Fruit fly (Drosophila melanogaster) whole organism, embryonic: ENCODE data around the gene CG1640.

Experiments
- CG10431 ChIP-seq: fragments of 200-800 bp; sonication (Bioruptor generic); optimal IDR thresholded peaks from 3 replicates; lab custom pipeline; 2018; ENCODE audit warnings: missing biosample characterization, mild to moderate bottlenecking, missing genetic modification characterization
- CG11695 ChIP-seq: fragments of 200-800 bp; sonication (Bioruptor generic); IDR thresholded peaks from 3 replicates; pipeline ENCODE4 v1.3.6; 2022; ENCODE audit warnings: missing biosample characterization, missing genetic modification characterization
- CG12104 ChIP-seq: fragments of 200-800 bp; sonication (Bioruptor generic); optimal IDR thresholded peaks from 3 replicates; lab custom pipeline; 2016; ENCODE audit warnings: missing biosample characterization, missing genetic modification characterization
- CG12391 ChIP-seq: fragments of 200-800 bp; sonication (Bioruptor generic); optimal IDR thresholded peaks from 3 replicates; lab custom pipeline; 2018; ENCODE audit warnings: missing biosample characterization, mild to moderate bottlenecking, missing genetic modification characterization, moderate library complexity
- CG12744 ChIP-seq: fragments of 200-800 bp; sonication (Bioruptor generic); optimal IDR thresholded peaks from 2 replicates; lab custom pipeline; 2016; ENCODE audit warnings: missing biosample characterization, missing genetic modification characterization
- CG13775 ChIP-seq: fragments of 200-800 bp; sonication (Bioruptor generic); optimal IDR thresholded peaks from 3 replicates; lab custom pipeline; 2017; ENCODE audit warnings: missing biosample characterization, mild to moderate bottlenecking, missing genetic modification characterization
- CG14710 ChIP-seq: fragments of 200-800 bp; sonication (Bioruptor generic); optimal IDR thresholded peaks from 3 replicates; lab custom pipeline; 2019; ENCODE audit warnings: missing biosample characterization, mild to moderate bottlenecking, missing genetic modification characterization, moderate library complexity
- CG14965 ChIP-seq: fragments of 200-800 bp; sonication (Bioruptor generic); optimal IDR thresholded peaks from 2 replicates; lab custom pipeline; 2016; ENCODE audit warnings: missing biosample characterization, missing genetic modification characterization, borderline replicate concordance
- CG15479 ChIP-seq: fragments of 200-800 bp; sonication (Bioruptor generic); optimal IDR thresholded peaks from 3 replicates; lab custom pipeline; 2019; ENCODE audit warnings: missing biosample characterization, mild to moderate bottlenecking, missing genetic modification characterization, moderate library complexity
- CG17912 ChIP-seq: fragments of 200-800 bp; sonication (Bioruptor generic); optimal IDR thresholded peaks from 2 replicates; lab custom pipeline; 2018; ENCODE audit warnings: missing biosample characterization, mild to moderate bottlenecking, missing genetic modification characterization
- CG2116 ChIP-seq: fragments of 200-800 bp; sonication (Bioruptor generic); optimal IDR thresholded peaks from 3 replicates; lab custom pipeline; 2018; ENCODE audit warnings: missing biosample characterization, mild to moderate bottlenecking, missing genetic modification characterization
- CG2120 ChIP-seq: fragments of 200-800 bp; sonication (Bioruptor generic); optimal IDR thresholded peaks from 3 replicates; lab custom pipeline; 2016; ENCODE audit warnings: missing biosample characterization, missing genetic modification characterization
- CG34224 ChIP-seq: fragments of 200-800 bp; sonication (Bioruptor generic); IDR thresholded peaks from 3 replicates; pipeline ENCODE4 v1.3.6; 2022; ENCODE audit warnings: missing biosample characterization, missing genetic modification characterization; ENCODE audit not compliant: partially characterized antibody
- CG42726 ChIP-seq: fragments of 200-800 bp; sonication (Bioruptor generic); IDR thresholded peaks from 2 replicates; pipeline ENCODE4 v1.3.6; 2022; ENCODE audit warnings: missing biosample characterization, missing genetic modification characterization; ENCODE audit not compliant: partially characterized antibody
- CG6813 ChIP-seq: fragments of 200-800 bp; sonication (Bioruptor generic); optimal IDR thresholded peaks from 2 replicates; lab custom pipeline; 2017; ENCODE audit warnings: missing biosample characterization, missing genetic modification characterization, mild to moderate bottlenecking, moderate library complexity, missing genetic modification reagents
- CG7372 ChIP-seq: fragments of 200-800 bp; sonication (Bioruptor generic); IDR thresholded peaks from 2 replicates; pipeline ENCODE4 v1.3.6; 2022; ENCODE audit warnings: missing biosample characterization, missing genetic modification characterization
- CG8924 ChIP-seq: fragments of 200-800 bp; optimal IDR thresholded peaks from 3 replicates; lab custom pipeline; 2019; ENCODE audit warnings: missing biosample characterization, mild to moderate bottlenecking, missing genetic modification characterization, moderate library complexity
- Chrac-16 ChIP-seq: fragments of 200-800 bp; sonication (Bioruptor generic); optimal IDR thresholded peaks from 3 replicates; lab custom pipeline; 2016; ENCODE audit warnings: missing biosample characterization, missing genetic modification characterization
- CkIIα-i1 ChIP-seq: fragments of 200-800 bp; sonication (Bioruptor generic); IDR thresholded peaks from 2 replicates; pipeline ENCODE4 v1.3.6; 2022; ENCODE audit warnings: missing biosample characterization, missing genetic modification characterization
- D19B ChIP-seq: fragments of 200-800 bp; sonication (Bioruptor generic); optimal IDR thresholded peaks from 2 replicates; lab custom pipeline; 2017; ENCODE audit warnings: missing biosample characterization, mild to moderate bottlenecking, missing genetic modification characterization
- Dp ChIP-seq: fragments of 200-800 bp; sonication (Bioruptor generic); optimal IDR thresholded peaks from 2 replicates; lab custom pipeline; 2018; ENCODE audit warnings: missing biosample characterization, mild to moderate bottlenecking, missing genetic modification characterization, moderate library complexity
- Dref ChIP-seq: fragments of 200-800 bp; sonication (Bioruptor generic); IDR thresholded peaks from 2 replicates; pipeline ENCODE4 v1.3.6; 2022; ENCODE audit warnings: missing biosample characterization, missing genetic modification characterization
- Hey ChIP-seq: fragments of 200-800 bp; sonication (Bioruptor generic); optimal IDR thresholded peaks from 3 replicates; lab custom pipeline; 2018; ENCODE audit warnings: missing biosample characterization, mild to moderate bottlenecking, missing genetic modification characterization
- Hr78 ChIP-seq, 2 experiments: fragments of 200-800 bp in 1 of 2; fragments of >200 bp in 1 of 2; sonication (Bioruptor generic) in 1 of 2; optimal IDR thresholded peaks; 2 replicates each; lab custom pipeline; 2017 to 2019; ENCODE audit warnings: missing biosample characterization in 2 of 2, missing genetic modification characterization in 2 of 2, mild to moderate bottlenecking in 1 of 2, moderate library complexity in 1 of 2
- Nf-YB ChIP-seq: fragments of 200-800 bp; sonication (Bioruptor generic); optimal IDR thresholded peaks from 3 replicates; lab custom pipeline; 2019; ENCODE audit warnings: missing biosample characterization, mild to moderate bottlenecking, missing genetic modification characterization, moderate library complexity
- Trl ChIP-seq, 3 experiments: fragments of >200 bp in 2 of 3; fragments of 200-800 bp in 1 of 3; sonication (Bioruptor generic) in 1 of 3; optimal IDR thresholded peaks; 2 replicates in 1 of 3; 3 replicates in 2 of 3; lab custom pipeline; 2016 to 2017; ENCODE audit warnings: missing biosample characterization in 1 of 3, missing genetic modification characterization in 1 of 3
- Xrp1 ChIP-seq: fragments of 200-800 bp; sonication (Bioruptor generic); IDR thresholded peaks from 2 replicates; pipeline ENCODE4 v1.3.6; 2022; ENCODE audit warnings: missing biosample characterization, missing genetic modification characterization
- YL-1 ChIP-seq: fragments of 200-800 bp; sonication (Bioruptor generic); optimal IDR thresholded peaks from 3 replicates; lab custom pipeline; 2017; ENCODE audit warnings: missing biosample characterization, mild to moderate bottlenecking, missing genetic modification characterization
- amos ChIP-seq: fragments of 200-800 bp; sonication (Bioruptor generic); IDR thresholded peaks from 2 replicates; pipeline ENCODE4 v1.3.6; 2022; ENCODE audit warnings: missing biosample characterization, missing genetic modification characterization; ENCODE audit not compliant: partially characterized antibody
- ato ChIP-seq: fragments of 200-800 bp; sonication (Bioruptor generic); IDR thresholded peaks from 2 replicates; pipeline ENCODE4 v1.3.6; 2022; ENCODE audit warnings: missing biosample characterization, missing genetic modification characterization; ENCODE audit not compliant: partially characterized antibody
- chif ChIP-seq, 2 experiments: fragments of 200-800 bp; sonication (Bioruptor generic); optimal IDR thresholded peaks; 3 replicates each; lab custom pipeline; 2016; ENCODE audit warnings: missing biosample characterization in 2 of 2, missing genetic modification characterization in 2 of 2
- dan ChIP-seq: fragments of 200-800 bp; sonication (Bioruptor generic); IDR thresholded peaks from 2 replicates; pipeline ENCODE4 v1.3.6; 2022; ENCODE audit warnings: missing biosample characterization, missing genetic modification characterization
- dm ChIP-seq: fragments of 200-800 bp; sonication (Bioruptor generic); optimal IDR thresholded peaks from 3 replicates; lab custom pipeline; 2016; ENCODE audit warnings: missing biosample characterization, missing genetic modification characterization
- en ChIP-seq: fragments of 200-800 bp; sonication (Bioruptor generic); optimal IDR thresholded peaks from 2 replicates; lab custom pipeline; 2016; ENCODE audit warnings: missing biosample characterization, missing genetic modification characterization
- gce ChIP-seq: fragments of 200-800 bp; sonication (Bioruptor generic); IDR thresholded peaks from 3 replicates; pipeline ENCODE4 v1.3.6; 2022; ENCODE audit warnings: missing biosample characterization, missing genetic modification characterization
- insv ChIP-seq, 2 experiments: fragments of 200-800 bp; sonication (Bioruptor generic); optimal IDR thresholded peaks; 3 replicates each; lab custom pipeline; 2016 to 2018; ENCODE audit warnings: missing biosample characterization in 2 of 2, missing genetic modification characterization in 2 of 2
- mam ChIP-seq: fragments of 200-800 bp; sonication (Bioruptor generic); optimal IDR thresholded peaks from 3 replicates; lab custom pipeline; 2016; ENCODE audit warnings: missing biosample characterization, missing genetic modification characterization
- otp ChIP-seq: fragments of 200-800 bp; sonication (Bioruptor generic); IDR thresholded peaks from 3 replicates; pipeline ENCODE4, ENCODE4 v1.3.6; 2022; ENCODE audit warnings: missing biosample characterization, missing genetic modification characterization
- repo ChIP-seq: fragments of 200-800 bp; sonication (Bioruptor generic); optimal IDR thresholded peaks from 2 replicates; lab custom pipeline; 2016; ENCODE audit warnings: missing biosample characterization, missing genetic modification characterization
- schlank ChIP-seq: fragments of 200-800 bp; sonication (Bioruptor generic); optimal IDR thresholded peaks from 2 replicates; lab custom pipeline; 2018; ENCODE audit warnings: missing biosample characterization, mild to moderate bottlenecking, missing genetic modification characterization
- seq ChIP-seq: fragments of 200-800 bp; sonication (Bioruptor generic); IDR thresholded peaks from 2 replicates; pipeline ENCODE4 v1.3.6; 2022; ENCODE audit warnings: missing biosample characterization, missing genetic modification characterization
- shn ChIP-seq: fragments of 200-800 bp; sonication (Bioruptor generic); optimal IDR thresholded peaks from 3 replicates; lab custom pipeline; 2016; ENCODE audit warnings: missing biosample characterization, missing genetic modification characterization
- sim ChIP-seq: fragments of 200-800 bp; sonication (Bioruptor generic); IDR thresholded peaks from 2 replicates; pipeline ENCODE4 v1.3.6; 2022; ENCODE audit warnings: missing biosample characterization, missing genetic modification characterization
- sna ChIP-seq: fragments of 200-800 bp; sonication (Bioruptor generic); IDR thresholded peaks from 2 replicates; pipeline ENCODE4 v1.3.6; 2022; ENCODE audit warnings: missing biosample characterization, missing genetic modification characterization; ENCODE audit not compliant: partially characterized antibody
- tap ChIP-seq: fragments of 200-800 bp; optimal IDR thresholded peaks from 3 replicates; lab custom pipeline; 2019; ENCODE audit warnings: missing biosample characterization, mild to moderate bottlenecking, missing genetic modification characterization, moderate library complexity
- vvl ChIP-seq: fragments of 200-800 bp; sonication (Bioruptor generic); IDR thresholded peaks from 2 replicates; pipeline ENCODE4 v1.3.6; 2022; ENCODE audit warnings: missing biosample characterization, missing genetic modification characterization
- wdn ChIP-seq: fragments of 200-800 bp; sonication (Bioruptor generic); IDR thresholded peaks from 2 replicates; pipeline ENCODE4 v1.3.6; 2022; ENCODE audit warnings: missing biosample characterization, missing genetic modification characterization
- zfh2 ChIP-seq: fragments of 200-800 bp; sonication (Bioruptor generic); optimal IDR thresholded peaks from 2 replicates; lab custom pipeline; 2016; ENCODE audit warnings: missing biosample characterization, missing genetic modification characterization

The CG1640 gene

DNA sequence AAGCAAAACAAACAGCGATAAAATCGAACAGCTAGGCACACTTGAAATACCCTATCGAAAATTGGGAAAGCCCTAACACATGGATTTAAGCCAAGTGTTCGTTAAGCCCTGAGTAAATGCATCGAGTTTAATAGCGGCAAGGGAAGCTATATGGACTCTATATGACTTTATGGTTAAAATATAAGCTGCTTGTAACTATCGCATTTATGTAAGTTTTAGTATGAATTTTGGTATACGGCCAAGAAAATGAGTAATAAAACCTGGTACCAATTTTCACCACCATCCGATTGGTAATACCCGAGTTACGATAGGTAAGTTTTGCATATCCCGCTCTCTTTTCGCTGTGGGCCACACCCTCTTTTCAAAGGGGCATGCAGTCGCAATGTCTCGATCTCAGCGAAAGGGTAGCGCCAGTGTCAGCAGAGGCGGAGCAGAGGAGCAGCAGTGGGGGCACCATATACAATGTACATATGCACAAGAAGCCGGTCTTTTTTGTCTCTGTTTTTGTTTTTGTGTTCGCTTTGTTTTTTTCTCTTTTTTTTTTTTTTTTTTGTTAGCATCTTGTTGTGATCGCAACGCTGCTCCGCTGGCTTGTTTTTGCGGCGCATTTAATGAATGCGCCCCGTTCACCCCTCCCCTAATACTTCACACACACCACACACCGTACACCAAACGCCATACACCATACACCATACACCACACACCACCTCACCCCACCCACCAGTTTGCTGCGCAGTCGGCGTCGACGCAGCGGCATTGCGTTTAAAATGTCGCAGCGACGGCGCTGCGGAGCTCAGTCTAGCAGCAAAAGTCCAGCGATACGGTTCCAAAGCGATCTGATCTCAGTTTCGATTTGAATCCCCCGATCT is 33.8 kb downstream of the CG1640 start, which contains the start of gene GstT4 (continued):
- TF ChIP-seq schlank (tag; lab: Kevin White, UChicago) (no peak), chif (GFP tag; optimal IDR thresholded peaks at IDR 0.05; lab: Kevin White, UChicago) (peak in 1 of 2 experiments; percentile 13), ato (GFP tag; lab: Robert Waterston, UW) (no peak), amos (0 out of 2 replicates have a peak, but pooled peaks have one; percentile 6), CkIIα-i1 (GFP tag; lab: Robert Waterston, UW) (no peak), insv (GFP tag; optimal IDR thresholded peaks at IDR 0.05; lab: Kevin White, UChicago) (no peak), sna (GFP tag; lab: Robert Waterston, UW) (no peak), CG10431 (GFP tag; lab: Kevin White, UChicago) (no peak), CG14710 (tag; lab: Kevin White, UChicago) (peak; percentile 31), CG14965 (GFP tag; lab: Kevin White, UChicago) (no peak), dan (GFP tag; lab: Robert Waterston, UW) (no peak), CG2120 (GFP tag; lab: Kevin White, UChicago) (peak; percentile 80), CG17912 (GFP tag; lab: Kevin White, UChicago) (no peak), seq (no peak), CG11695 (GFP tag; lab: Robert Waterston, UW) (0 out of 3 replicates have a peak, but pooled peaks have one; percentile 28), CG13775 (GFP tag; lab: Kevin White, UChicago) (peak; percentile 14), Hr78 (GFP tag; optimal IDR thresholded peaks at IDR 0.05; lab: Kevin White, UChicago) (no peak), zfh2 (peak; percentile 59), CG6813 (GFP tag; lab: Kevin White, UChicago) (peak; percentile 1), gce (GFP tag; lab: Robert Waterston, UW) (no peak), CG8924 (tag; lab: Kevin White, UChicago) (peak; percentile 54), CG12391 (tag; lab: Kevin White, UChicago) (no peak), Nf-YB (GFP tag; lab: Kevin White, UChicago) (no peak), CG34224 (GFP tag; lab: Robert Waterston, UW) (peak; percentile 12; the same call in 1 of the 3 replicates), CG2116 (GFP tag; lab: Kevin White, UChicago) (no peak), tap (tag; lab: Kevin White, UChicago) (no peak), Chrac-16 (GFP tag; lab: Kevin White, UChicago) (no peak), en (GFP tag; lab: Kevin White, UChicago) (no peak), Dref (GFP tag; lab: Robert Waterston, UW) (no peak), CG12104 (GFP tag; lab: Kevin White, UChicago) (peak; percentile 8), D19B (no peak), CG42726 (GFP tag; lab: Robert Waterston, UW) (no peak), CG15479 (GFP tag; lab: Kevin White, UChicago) (no peak), shn (peak; percentile 56), vvl (peak; percentile 77), CG7372 (GFP tag; lab: Robert Waterston, UW) (0 out of 2 replicates have a peak, but pooled peaks have one; percentile 8), CG12744 (peak; percentile 28), Trl (optimal IDR thresholded peaks at IDR 0.05; lab: Kevin White, UChicago) (no peak), Trl (GFP tag; optimal IDR thresholded peaks at IDR 0.05; lab: Kevin White, UChicago) (peak; percentile 27), otp (GFP tag; lab: Robert Waterston, UW) (0 out of 3 replicates have a peak, but pooled peaks have one; percentile 34), wdn (GFP tag; lab: Robert Waterston, UW) (0 out of 2 replicates have a peak, but pooled peaks have one; percentile 8), dm (GFP tag; lab: Kevin White, UChicago) (peak; percentile 37), sim (no peak), mam (GFP tag; lab: Kevin White, UChicago) (peak; percentile 69), repo (GFP tag; lab: Kevin White, UChicago) (no peak), Xrp1 (GFP tag; lab: Robert Waterston, UW) (peak; percentile 60), Dp (GFP tag; lab: Kevin White, UChicago) (no peak), Hey (tag; lab: Kevin White, UChicago) (no peak), YL-1 (GFP tag; lab: Kevin White, UChicago) (no peak)
